Fruit fly (Drosophila melanogaster): ENCODE measurements around the gene rgn.

DNA sequence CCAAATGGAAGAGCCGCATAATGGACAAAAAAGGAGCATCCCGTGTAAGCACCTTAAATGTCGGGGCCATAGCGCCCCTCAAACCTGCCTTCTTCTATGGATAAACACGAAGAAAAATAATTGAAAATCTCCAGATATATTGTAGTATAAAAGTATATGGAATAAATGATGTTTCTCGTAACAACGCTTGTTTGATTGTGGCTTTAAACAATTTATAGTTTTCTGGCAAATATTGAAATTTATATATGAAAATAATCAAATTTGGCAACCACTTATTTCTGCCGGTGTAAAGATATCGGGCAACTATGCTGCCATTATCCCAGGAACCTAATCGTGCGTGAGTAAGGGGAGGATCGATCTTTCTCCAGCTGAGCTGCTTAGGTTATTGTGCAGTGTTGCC lies 72.9 kb downstream of the rgn start:
- TF ChIP-seq tj (GFP tag; optimal IDR thresholded peaks at IDR 0.05) (no peak), Crg-1 (GFP tag; optimal IDR thresholded peaks at IDR 0.05) (no peak), CG5204 (GFP tag; optimal IDR thresholded peaks at IDR 0.05) (no peak), Mnt (GFP tag; optimal IDR thresholded peaks at IDR 0.05) (no peak), kay (GFP tag; ENCODE audit: borderline replicate concordance) (no peak), CG1620 (GFP tag; optimal IDR thresholded peaks at IDR 0.05) (no peak), CG14711 (tag; optimal IDR thresholded peaks at IDR 0.05) (no peak)
